Worm (Caenorhabditis elegans): ENCODE measurements around the gene uda-1.

Gene uda-1

ce11 chrV:10000760-10001159 is 3.8 kb upstream of the uda-1 start, which contains the start of gene K08H10.10:
Gene K08H10.10 (plus strand): TSS chrV:10001060.
- TF ChIP-seq ztf-6 (GFP tag; IDR thresholded peaks at IDR 0.05) (no peak), F22D6.2 (tag; optimal IDR thresholded peaks at IDR 0.05) (no peak), K11D2.4 (GFP tag; IDR thresholded peaks at IDR 0.05) (no peak), hlh-26 (GFP tag; conservative IDR thresholded peaks at IDR 0.05) (no peak), nhr-179 (tag; optimal IDR thresholded peaks at IDR 0.05) (no peak), lin-35 (GFP tag; optimal IDR thresholded peaks at IDR 0.05) (no peak), snpc-1.3 (tag; optimal IDR thresholded peaks at IDR 0.05; ENCODE audit: insufficient read depth) (no peak), madf-10 (tag; optimal IDR thresholded peaks at IDR 0.05) (no peak), athp-1 (tag; optimal IDR thresholded peaks at IDR 0.05) (no peak), snpc-1.1 (tag; optimal IDR thresholded peaks at IDR 0.05; ENCODE audit: insufficient read depth) (no peak), rpc-1 (optimal IDR thresholded peaks at IDR 0.05) (no peak), rpc-1 (tag; optimal IDR thresholded peaks at IDR 0.05) (no peak)

- TF ChIP-seq lir-1 (GFP tag; conservative IDR thresholded peaks at IDR 0.05) (no peak), ceh-27 (GFP tag; optimal IDR thresholded peaks at IDR 0.05) (peak; percentile 13)
Measured at ce11 chrV:10002720-10003119, 1.8 kb upstream of the uda-1 start.

- TF ChIP-seq akir-1 (GFP tag; optimal IDR thresholded peaks at IDR 0.05) (no peak), bed-1 (GFP tag; IDR thresholded peaks at IDR 0.05) (no peak), chd-7 (tag; optimal IDR thresholded peaks at IDR 0.05) (no peak), attf-6 (GFP tag; IDR thresholded peaks at IDR 0.05) (no peak), ztf-6 (GFP tag; IDR thresholded peaks at IDR 0.05) (no peak), lag-1 (GFP tag; IDR thresholded peaks at IDR 0.05) (no peak), pbrm-1 (GFP tag; IDR thresholded peaks at IDR 0.05) (no peak), ekl-4 (GFP tag; IDR thresholded peaks at IDR 0.05) (no peak), Y95B8A.8 (GFP tag; IDR thresholded peaks at IDR 0.05) (no peak), dpff-1 (tag; optimal IDR thresholded peaks at IDR 0.05) (no peak), let-526 (GFP tag; IDR thresholded peaks at IDR 0.05) (no peak), him-1 (tag; optimal IDR thresholded peaks at IDR 0.05) (no peak), madf-8 (GFP tag; conservative IDR thresholded peaks at IDR 0.05) (peak; percentile 32), cebp-2 (GFP tag; IDR thresholded peaks at IDR 0.05) (no peak), let-607 (tag; optimal IDR thresholded peaks at IDR 0.05) (peak; percentile 24 to 33), rec-8 (tag; optimal IDR thresholded peaks at IDR 0.05) (no peak), hmg-1.2 (GFP tag; IDR thresholded peaks at IDR 0.05) (peak; percentile 72), mes-4 (tag; optimal IDR thresholded peaks at IDR 0.05) (no peak), ztf-28 (GFP tag; IDR thresholded peaks at IDR 0.05) (no peak), ceh-100 (GFP tag; IDR thresholded peaks at IDR 0.05) (no peak), tlf-1 (GFP tag; optimal IDR thresholded peaks at IDR 0.05) (no peak), bed-2 (GFP tag; IDR thresholded peaks at IDR 0.05) (no peak), ztf-26 (tag; optimal IDR thresholded peaks at IDR 0.05) (no peak), B0261.1 (tag; optimal IDR thresholded peaks at IDR 0.05) (no peak), die-1 (tag; optimal IDR thresholded peaks at IDR 0.05) (no peak), ccch-3 (GFP tag; optimal IDR thresholded peaks at IDR 0.05) (no peak), F37B4.10 (GFP tag; IDR thresholded peaks at IDR 0.05) (no peak), dpl-1 (GFP tag; optimal IDR thresholded peaks at IDR 0.05) (no peak), attf-5 (GFP tag; optimal IDR thresholded peaks at IDR 0.05) (no peak), nhr-80 (tag; optimal IDR thresholded peaks at IDR 0.05) (peak; percentile 81), somi-1 (GFP tag; optimal IDR thresholded peaks at IDR 0.05) (no peak), madf-6 (GFP tag; IDR thresholded peaks at IDR 0.05) (no peak), K11D2.4 (GFP tag; IDR thresholded peaks at IDR 0.05) (no peak), F10E7.11 (tag; optimal IDR thresholded peaks at IDR 0.05) (no peak)
Measured at ce11 chrV:10003315-10003969, 1.1 kb upstream of the uda-1 start.
